Fruit fly (Drosophila melanogaster): ENCODE measurements around the gene CG5708.

Gene CG5708

dm6 chr2L:10220010-10220409 is 6.6 kb downstream of the CG5708 start:
- TF ChIP-seq CTCF (optimal IDR thresholded peaks at IDR 0.05) (no peak), CG8478 (optimal IDR thresholded peaks at IDR 0.05) (no peak)

- TF ChIP-seq CTCF (optimal IDR thresholded peaks at IDR 0.05): no peak
- TF ChIP-seq CG8478 (optimal IDR thresholded peaks at IDR 0.05): no peak
Measured at dm6 chr2L:10210631-10211557, 15.7 kb downstream of the CG5708 start, which contains the start of the genes CG5727 and ath. Gene CG5727 (minus strand): TSS chr2L:10210681. Gene ath (plus strand): TSS chr2L:10211143.

dm6 chr2L:10208799-10209794 is 17.5 kb downstream of the CG5708 start, which contains the start of gene CG5731:
Gene CG5731 (minus strand): TSS chr2L:10209744.
- TF ChIP-seq CG8478 (optimal IDR thresholded peaks at IDR 0.05) (no peak), CTCF (optimal IDR thresholded peaks at IDR 0.05) (no peak)

- TF ChIP-seq CTCF (optimal IDR thresholded peaks at IDR 0.05) (no peak), CG8478 (optimal IDR thresholded peaks at IDR 0.05) (no peak)
Measured at dm6 chr2L:10206633-10207162, 19.9 kb downstream of the CG5708 start, which contains the start of gene Snx17. Gene Snx17 (minus strand): TSS chr2L:10206961.

dm6 chr2L:10205940-10206339 is 20.7 kb downstream of the CG5708 start:
- TF ChIP-seq CTCF (optimal IDR thresholded peaks at IDR 0.05): no peak
- no peak for TF ChIP-seq CG8478 (optimal IDR thresholded peaks at IDR 0.05)

- no peak for TF ChIP-seq CTCF (optimal IDR thresholded peaks at IDR 0.05)
- TF ChIP-seq CG8478 (optimal IDR thresholded peaks at IDR 0.05): no peak
Measured at dm6 chr2L:10203933-10204509, 22.6 kb downstream of the CG5708 start, which contains the start of gene CG34159. Gene CG34159 (minus strand): TSS chr2L:10204317.

dm6 chr2L:10201743-10202142 is 24.9 kb downstream of the CG5708 start:
- TF ChIP-seq CG8478 (optimal IDR thresholded peaks at IDR 0.05) (no peak), CTCF (optimal IDR thresholded peaks at IDR 0.05) (no peak)

dm6 chr2L:10200847-10201246 is 25.8 kb downstream of the CG5708 start, which contains the start of the genes Ripalpha and RpL7:
Gene Ripalpha (minus strand): TSS chr2L:10200974.
Gene RpL7 (plus strand): TSS chr2L:10201004.
- TF ChIP-seq CG8478 (optimal IDR thresholded peaks at IDR 0.05): no peak
- TF ChIP-seq CTCF (optimal IDR thresholded peaks at IDR 0.05): peak; percentile 34 to 52

dm6 chr2L:10198911-10199310 is 27.7 kb downstream of the CG5708 start, which contains the start of gene Sur:
Gene Sur (minus strand): TSS chr2L:10199117.
- no peak for TF ChIP-seq CG8478 (optimal IDR thresholded peaks at IDR 0.05)
- no peak for TF ChIP-seq CTCF (optimal IDR thresholded peaks at IDR 0.05)

dm6 chr2L:10191396-10191795 is 35.2 kb downstream of the CG5708 start, which contains the start of gene Fum4:
Gene Fum4 (minus strand): TSS chr2L:10191496.
- TF ChIP-seq CTCF (optimal IDR thresholded peaks at IDR 0.05) (no peak), CG8478 (optimal IDR thresholded peaks at IDR 0.05) (no peak)

dm6 chr2L:10180182-10180779 is 46.3 kb downstream of the CG5708 start, which contains the start of gene CG44153:
Gene CG44153 (minus strand): TSS chr2L:10180256.
- TF ChIP-seq CTCF (optimal IDR thresholded peaks at IDR 0.05) (no peak), CG8478 (optimal IDR thresholded peaks at IDR 0.05) (no peak)
